Fruit fly (Drosophila melanogaster): ENCODE data around the gene CG2854.
A peak's percentile ranks its signal among the peaks of the same experiment; 100 is the strongest.

Gene CG2854

dm6 chrX:2288327-2288726 lies 38.6 kb upstream of the CG2854 start:
- TF ChIP-seq Gug (GFP tag; IDR thresholded peaks at IDR 0.05) (no peak), Hr38 (GFP tag; optimal IDR thresholded peaks at IDR 0.05) (no peak), CG8119 (GFP tag; IDR thresholded peaks at IDR 0.05) (no peak; the same call in 2 of the 3 replicates), Blimp-1 (GFP tag; optimal IDR thresholded peaks at IDR 0.05) (peak; percentile 9), achi (GFP tag; optimal IDR thresholded peaks at IDR 0.05) (no peak), CG6163 (GFP tag; IDR thresholded peaks at IDR 0.05) (peak; percentile 64; the same call in 2 of the 3 replicates), CG3919 (GFP tag; optimal IDR thresholded peaks at IDR 0.05) (no peak), fd59A (GFP tag; optimal IDR thresholded peaks at IDR 0.05) (no peak), CG3032 (tag; optimal IDR thresholded peaks at IDR 0.05) (no peak), cyc (GFP tag; optimal IDR thresholded peaks at IDR 0.05) (no peak), fkh (GFP tag; optimal IDR thresholded peaks at IDR 0.05) (peak; percentile 35), Eip93F (GFP tag; optimal IDR thresholded peaks at IDR 0.05) (peak; percentile 16), svp (GFP tag) (no peak), CG15336 (GFP tag; IDR thresholded peaks at IDR 0.05) (0 out of 2 replicates have a peak, but pooled peaks have one; percentile 8), lz (GFP tag; optimal IDR thresholded peaks at IDR 0.05) (no peak), CG7368 (GFP tag; optimal IDR thresholded peaks at IDR 0.05) (no peak), CG8319 (GFP tag; optimal IDR thresholded peaks at IDR 0.05) (no peak), CG6854 (GFP tag; optimal IDR thresholded peaks at IDR 0.05) (peak; percentile 47), CG9139 (GFP tag; optimal IDR thresholded peaks at IDR 0.05) (no peak), Sox14 (GFP tag; optimal IDR thresholded peaks at IDR 0.05) (peak; percentile 33), eg (GFP tag; IDR thresholded peaks at IDR 0.05) (peak; percentile 50; the same call in 1 of the 3 replicates), CG34406 (GFP tag; optimal IDR thresholded peaks at IDR 0.05) (no peak), CG16779 (tag; optimal IDR thresholded peaks at IDR 0.05) (no peak), topi (GFP tag; optimal IDR thresholded peaks at IDR 0.05) (no peak), CG11902 (GFP tag; optimal IDR thresholded peaks at IDR 0.05) (no peak), CG31627 (GFP tag; optimal IDR thresholded peaks at IDR 0.05) (no peak), CG4318 (GFP tag; optimal IDR thresholded peaks at IDR 0.05) (no peak), Eip75B (GFP tag; optimal IDR thresholded peaks at IDR 0.05) (no peak), CG11294 (GFP tag; IDR thresholded peaks at IDR 0.05) (no peak), CG10669 (GFP tag; optimal IDR thresholded peaks at IDR 0.05) (no peak), esn (GFP tag; optimal IDR thresholded peaks at IDR 0.05) (no peak), vri (GFP tag; optimal IDR thresholded peaks at IDR 0.05) (no peak), dsx (GFP tag; optimal IDR thresholded peaks at IDR 0.05; ENCODE audit: poor library complexity, severe bottlenecking) (peak; percentile 33), Lpt (GFP tag; optimal IDR thresholded peaks at IDR 0.05) (no peak), Sox102F (GFP tag; optimal IDR thresholded peaks at IDR 0.05) (peak; percentile 16)

- TF ChIP-seq Eip75B (GFP tag; optimal IDR thresholded peaks at IDR 0.05) (peak; percentile 67), cyc (GFP tag; optimal IDR thresholded peaks at IDR 0.05) (no peak), esn (GFP tag; optimal IDR thresholded peaks at IDR 0.05) (no peak), Smox (GFP tag; optimal IDR thresholded peaks at IDR 0.05) (no peak), topi (GFP tag; optimal IDR thresholded peaks at IDR 0.05) (no peak), CG3919 (GFP tag; optimal IDR thresholded peaks at IDR 0.05) (peak; percentile 39), CG6792 (GFP tag; optimal IDR thresholded peaks at IDR 0.05) (no peak), net (GFP tag; optimal IDR thresholded peaks at IDR 0.05) (peak; percentile 85), OdsH (GFP tag; optimal IDR thresholded peaks at IDR 0.05) (peak; percentile 29), vri (GFP tag; optimal IDR thresholded peaks at IDR 0.05) (peak; percentile 4), dac (GFP tag; optimal IDR thresholded peaks at IDR 0.05) (peak; percentile 74), CG8319 (GFP tag; optimal IDR thresholded peaks at IDR 0.05) (no peak), Hr39 (GFP tag; optimal IDR thresholded peaks at IDR 0.05) (no peak), CG34406 (GFP tag; optimal IDR thresholded peaks at IDR 0.05) (peak; percentile 46), pdm3 (GFP tag; optimal IDR thresholded peaks at IDR 0.05) (peak; percentile 56), CG11762 (GFP tag; optimal IDR thresholded peaks at IDR 0.05; ENCODE audit: insufficient read depth) (peak; percentile 57), CG11902 (GFP tag; optimal IDR thresholded peaks at IDR 0.05) (no peak), Blimp-1 (GFP tag; optimal IDR thresholded peaks at IDR 0.05) (no peak), CG32006 (GFP tag; optimal IDR thresholded peaks at IDR 0.05) (peak; percentile 72), CG31627 (GFP tag; optimal IDR thresholded peaks at IDR 0.05) (no peak), Eip78C (GFP tag) (peak; percentile 81), eg (GFP tag; IDR thresholded peaks at IDR 0.05) (peak; percentile 95), CG7368 (GFP tag; optimal IDR thresholded peaks at IDR 0.05) (peak; percentile 60), Hr4 (GFP tag; optimal IDR thresholded peaks at IDR 0.05) (peak; percentile 11), CG6163 (GFP tag; IDR thresholded peaks at IDR 0.05) (peak; percentile 94), Ets21C (GFP tag; optimal IDR thresholded peaks at IDR 0.05) (no peak), fd59A (GFP tag; optimal IDR thresholded peaks at IDR 0.05) (peak; percentile 59), Gug (GFP tag; IDR thresholded peaks at IDR 0.05) (peak; percentile 80), Met (GFP tag; optimal IDR thresholded peaks at IDR 0.05) (no peak), Sox14 (GFP tag; optimal IDR thresholded peaks at IDR 0.05) (peak; percentile 29), spab (GFP tag; optimal IDR thresholded peaks at IDR 0.05) (peak; percentile 87), CG6276 (GFP tag; optimal IDR thresholded peaks at IDR 0.05) (peak; percentile 96)
These were observed 37.8 kb upstream of the CG2854 start for dm6 chrX:2289134-2289533.
